Worm (Caenorhabditis elegans) whole organism, L1 larva: ENCODE measurements around the gene F22B5.5.

Source experiments
- F16B12.6 ChIP-seq: fragments of 150-350 bp; optimal IDR thresholded peaks from 2 replicates; lab custom pipeline; 2014; ENCODE audit warnings: missing biosample characterization, missing genetic modification characterization
- aly-2 ChIP-seq: fragments of 150-350 bp; optimal IDR thresholded peaks from 2 replicates; lab custom pipeline; 2014; ENCODE audit warnings: missing biosample characterization, missing genetic modification characterization
- blmp-1 ChIP-seq: fragments of 150-350 bp; optimal IDR thresholded peaks from 2 replicates; lab custom pipeline; 2014; ENCODE audit warnings: missing biosample characterization, missing genetic modification characterization
- ceh-63 ChIP-seq: fragments of 200-800 bp; sonication (Bioruptor generic); optimal IDR thresholded peaks from 2 replicates; lab custom pipeline; 2018; ENCODE audit warnings: mild to moderate bottlenecking, missing genetic modification characterization, missing compliant biosample characterization
- ceh-82 ChIP-seq, 3 experiments: fragments of 150-350 bp in 1 of 3; sonication (generic microtip) in 2 of 3; optimal IDR thresholded peaks; 2 replicates each; lab custom pipeline; 2014 to 2017; ENCODE audit warnings: missing biosample characterization in 3 of 3, missing genetic modification characterization in 3 of 3
- ceh-88 ChIP-seq: fragments of 200-800 bp; sonication (Bioruptor generic); IDR thresholded peaks from 2 replicates; pipeline ENCODE4 v1.3.6; 2022; ENCODE audit warnings: missing genetic modification characterization, missing compliant biosample characterization
- ceh-90 ChIP-seq: sonication (generic microtip); optimal IDR thresholded peaks from 2 replicates; lab custom pipeline; 2016; ENCODE audit warnings: missing genetic modification characterization, missing compliant biosample characterization
- ces-1 ChIP-seq: fragments of 150-350 bp; optimal IDR thresholded peaks from 2 replicates; lab custom pipeline; 2014; ENCODE audit warnings: missing biosample characterization, missing genetic modification reagents, missing genetic modification characterization
- dpl-1 ChIP-seq, 3 experiments: fragments of 150-350 bp in 2 of 3; sonication (generic microtip) in 1 of 3; optimal IDR thresholded peaks; 2 replicates each; lab custom pipeline; 2014 to 2017; ENCODE audit warnings: missing biosample characterization in 3 of 3, missing genetic modification characterization in 3 of 3, missing genetic modification reagents in 3 of 3
- dsc-1 ChIP-seq: sonication (generic microtip); optimal IDR thresholded peaks from 2 replicates; lab custom pipeline; 2016; ENCODE audit warnings: mild to moderate bottlenecking, missing genetic modification characterization, missing compliant biosample characterization
- efl-1 ChIP-seq, 4 experiments: fragments of 150-350 bp; optimal IDR thresholded peaks in 3 of 4; peaks in 1 of 4; 1 replicate in 1 of 4; 2 replicates in 3 of 4; lab custom pipeline; 2014; ENCODE audit warnings: missing biosample characterization in 2 of 4, missing genetic modification characterization in 2 of 4, missing genetic modification reagents in 2 of 4
- efl-3 ChIP-seq: fragments of 200-800 bp; sonication (Bioruptor generic); optimal IDR thresholded peaks from 2 replicates; lab custom pipeline; 2018; ENCODE audit warnings: mild to moderate bottlenecking, missing genetic modification characterization, missing compliant biosample characterization
- egl-13 ChIP-seq: sonication (generic microtip); optimal IDR thresholded peaks from 2 replicates; lab custom pipeline; 2016; ENCODE audit warnings: missing genotype, missing genetic modification reagents, missing genetic modification characterization, missing compliant biosample characterization
- egl-27 ChIP-seq, 2 experiments: fragments of 150-350 bp in 1 of 2; sonication (generic microtip); optimal IDR thresholded peaks; 3 replicates each; lab custom pipeline; 2017 to 2018; ENCODE audit warnings: missing biosample characterization in 2 of 2, missing genetic modification characterization in 2 of 2, missing genetic modification reagents in 2 of 2
- elt-2 ChIP-seq: sonication (generic microtip); optimal IDR thresholded peaks from 2 replicates; lab custom pipeline; 2016; ENCODE audit warnings: missing genetic modification characterization, mild to moderate bottlenecking, inconsistent platforms, missing compliant biosample characterization, missing genetic modification reagents
- ets-5 ChIP-seq: fragments of 200-800 bp; sonication (Bioruptor generic); IDR thresholded peaks from 2 replicates; pipeline ENCODE4 v1.3.6; 2022; ENCODE audit warnings: missing genetic modification characterization, missing compliant biosample characterization
- fkh-10 ChIP-seq: sonication (generic microtip); optimal IDR thresholded peaks from 2 replicates; lab custom pipeline; 2017; ENCODE audit warnings: missing biosample characterization, missing genetic modification reagents, missing genetic modification characterization
- fkh-4 ChIP-seq: sonication (generic microtip); optimal IDR thresholded peaks from 2 replicates; lab custom pipeline; 2016; ENCODE audit warnings: missing compliant biosample characterization, missing genetic modification characterization, borderline replicate concordance
- fkh-8 ChIP-seq: sonication (generic microtip); optimal IDR thresholded peaks from 2 replicates; lab custom pipeline; 2016; ENCODE audit warnings: mild to moderate bottlenecking, missing genetic modification characterization, missing compliant biosample characterization
- hlh-17 ChIP-seq: fragments of 200-800 bp; sonication (Bioruptor generic); optimal IDR thresholded peaks from 2 replicates; lab custom pipeline; 2018; ENCODE audit warnings: missing genetic modification characterization, mild to moderate bottlenecking, missing compliant biosample characterization, moderate library complexity, borderline replicate concordance
- hlh-4 ChIP-seq: sonication (generic microtip); optimal IDR thresholded peaks from 2 replicates; lab custom pipeline; 2016; ENCODE audit warnings: mild to moderate bottlenecking, missing genetic modification characterization, missing compliant biosample characterization
- hpl-2 ChIP-seq: fragments of 150-350 bp; optimal IDR thresholded peaks from 2 replicates; lab custom pipeline; 2014; ENCODE audit warnings: missing biosample characterization, missing genetic modification reagents, missing genetic modification characterization
- jun-1 ChIP-seq: fragments of 150-350 bp; optimal IDR thresholded peaks from 2 replicates; lab custom pipeline; 2014; ENCODE audit warnings: missing biosample characterization, missing genetic modification reagents, missing genetic modification characterization
- lin-14 ChIP-seq: fragments of 200-800 bp; sonication (Bioruptor generic); optimal IDR thresholded peaks from 2 replicates; lab custom pipeline; 2018; ENCODE audit warnings: mild to moderate bottlenecking, missing genetic modification characterization, moderate library complexity, missing compliant biosample characterization
- lin-35 ChIP-seq, 2 experiments: fragments of 150-350 bp; optimal IDR thresholded peaks; 2 replicates each; lab custom pipeline; 2014; ENCODE audit warnings: missing biosample characterization in 2 of 2, missing genetic modification characterization in 2 of 2, missing genetic modification reagents in 2 of 2
- lin-39 ChIP-seq: fragments of 150-350 bp; optimal IDR thresholded peaks from 2 replicates; lab custom pipeline; 2014; ENCODE audit warnings: missing biosample characterization, missing genetic modification reagents, missing genetic modification characterization
- lsy-2 ChIP-seq, 2 experiments: fragments of 150-350 bp; optimal IDR thresholded peaks; 2 replicates each; lab custom pipeline; 2014; ENCODE audit warnings: missing biosample characterization in 2 of 2, missing genetic modification characterization in 2 of 2
- mab-9 ChIP-seq: fragments of 200-800 bp; sonication (Bioruptor generic); IDR thresholded peaks from 2 replicates; pipeline ENCODE4 v1.3.6; 2022; ENCODE audit warnings: missing genetic modification reagents, missing genetic modification characterization, missing compliant biosample characterization
- mdl-1 ChIP-seq, 2 experiments: fragments of 150-350 bp; optimal IDR thresholded peaks; 2 replicates each; lab custom pipeline; 2014 to 2017; ENCODE audit warnings: missing biosample characterization in 2 of 2, missing genetic modification characterization in 2 of 2, inconsistent platforms in 1 of 2
- mef-2 ChIP-seq: fragments of 150-350 bp; optimal IDR thresholded peaks from 2 replicates; lab custom pipeline; 2014; ENCODE audit warnings: missing biosample characterization, missing genetic modification characterization
- nhr-28 ChIP-seq: fragments of 150-350 bp; optimal IDR thresholded peaks from 2 replicates; lab custom pipeline; 2014; ENCODE audit warnings: missing biosample characterization, missing genetic modification characterization
- nhr-47 ChIP-seq: sonication (generic microtip); optimal IDR thresholded peaks from 2 replicates; lab custom pipeline; 2016; ENCODE audit warnings: mild to moderate bottlenecking, missing genetic modification characterization, moderate library complexity, missing compliant biosample characterization
- nhr-71 ChIP-seq: sonication (generic microtip); optimal IDR thresholded peaks from 2 replicates; lab custom pipeline; 2016; ENCODE audit warnings: mild to moderate bottlenecking, missing genetic modification characterization, moderate library complexity, missing compliant biosample characterization
- nhr-85 ChIP-seq: sonication (generic microtip); peaks from one replicate; lab custom pipeline; 2016; ENCODE audit warnings: missing genetic modification characterization, inconsistent platforms, missing compliant biosample characterization
- skn-1 ChIP-seq: fragments of 150-350 bp; optimal IDR thresholded peaks from 2 replicates; lab custom pipeline; 2014; ENCODE audit warnings: missing biosample characterization, missing genetic modification characterization
- sptf-1 ChIP-seq: fragments of 150-350 bp; optimal IDR thresholded peaks from 2 replicates; lab custom pipeline; 2014; ENCODE audit warnings: missing biosample characterization, missing genetic modification characterization
- unc-86 ChIP-seq: sonication (generic microtip); optimal IDR thresholded peaks from 2 replicates; lab custom pipeline; 2016; ENCODE audit warnings: missing genetic modification characterization, missing compliant biosample characterization
- unc-98 ChIP-seq: fragments of 200-800 bp; sonication (Bioruptor generic); IDR thresholded peaks from 2 replicates; pipeline ENCODE4 v1.3.6; 2022; ENCODE audit warnings: missing genetic modification characterization, missing compliant biosample characterization
- xbp-1 ChIP-seq: sonication (generic microtip); optimal IDR thresholded peaks from 2 replicates; lab custom pipeline; 2016; ENCODE audit warnings: missing genetic modification characterization, missing compliant biosample characterization
- zip-4 ChIP-seq: fragments of 200-800 bp; sonication (Bioruptor generic); optimal IDR thresholded peaks from 2 replicates; lab custom pipeline; 2018; ENCODE audit warnings: mild to moderate bottlenecking, missing genetic modification characterization, moderate library complexity, missing compliant biosample characterization
- ztf-11 ChIP-seq, 2 experiments: sonication (generic microtip); optimal IDR thresholded peaks; 2 replicates each; lab custom pipeline; 2016 to 2017; ENCODE audit warnings: missing genetic modification characterization in 2 of 2, missing biosample characterization in 1 of 2, missing compliant biosample characterization in 1 of 2

The F22B5.5 gene

DNA sequence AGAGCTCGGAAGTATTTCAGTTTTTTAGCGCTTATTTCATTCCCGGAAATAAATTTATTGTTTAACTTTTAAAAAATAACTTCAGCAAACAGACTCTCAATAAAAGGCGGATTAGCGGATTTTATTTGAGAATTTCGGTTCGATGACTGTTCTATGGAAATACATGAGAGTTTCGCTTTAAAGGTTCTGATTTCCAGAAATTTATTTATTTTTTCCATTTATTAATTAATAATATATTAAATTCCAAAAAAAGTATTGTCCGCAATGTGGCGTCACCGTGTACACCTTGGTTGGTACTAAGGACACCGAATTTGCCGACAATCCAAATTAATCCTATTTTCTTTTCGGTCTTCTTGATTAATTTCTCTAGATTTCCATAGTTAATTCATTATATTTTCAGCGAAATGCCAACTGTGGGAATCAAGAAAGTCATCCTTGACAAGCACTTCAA lies 10.1 kb upstream of the F22B5.5 start, which contains the start of gene fars-3 (continued):
- TF ChIP-seq nhr-28: no peak
- peak; percentile 25 for TF ChIP-seq skn-1 (tag; lab: Kevin White, UChicago)
- peak in 1 of 3 experiments; percentile 52 for TF ChIP-seq dpl-1 (GFP tag; optimal IDR thresholded peaks at IDR 0.05; lab: Kevin White, UChicago)
- no peak for TF ChIP-seq mab-9
- TF ChIP-seq lin-39 (tag; lab: Kevin White, UChicago): no peak
- no peak for TF ChIP-seq sptf-1
- TF ChIP-seq lsy-2 (tag; optimal IDR thresholded peaks at IDR 0.05; lab: Kevin White, UChicago): peak; percentile 33 to 59
- no peak for TF ChIP-seq unc-86 (tag; lab: Kevin White, UChicago)
- TF ChIP-seq fkh-4 (tag; lab: Kevin White, UChicago): no peak
- no peak for TF ChIP-seq elt-2
- no peak for TF ChIP-seq hlh-17 (GFP tag; lab: Kevin White, UChicago)
- TF ChIP-seq xbp-1 (tag; lab: Kevin White, UChicago): peak; percentile 13
- TF ChIP-seq ets-5 (GFP tag; lab: Robert Waterston, UW): no peak
- TF ChIP-seq dsc-1 (tag; lab: Kevin White, UChicago): no peak
- no peak for TF ChIP-seq fkh-8 (tag; lab: Kevin White, UChicago)
- TF ChIP-seq F16B12.6 (tag; lab: Kevin White, UChicago): peak; percentile 78
- TF ChIP-seq ces-1 (GFP tag; lab: Kevin White, UChicago): no peak
- TF ChIP-seq fkh-10 (GFP tag; lab: Kevin White, UChicago): no peak
- TF ChIP-seq egl-27 (tag; optimal IDR thresholded peaks at IDR 0.05; lab: Kevin White, UChicago): no peak
- no peak for TF ChIP-seq egl-13 (tag; lab: Kevin White, UChicago)
- no peak for TF ChIP-seq lin-14 (GFP tag; lab: Kevin White, UChicago)
- no peak for TF ChIP-seq ceh-90 (tag; lab: Kevin White, UChicago)
- no peak for TF ChIP-seq mef-2
- TF ChIP-seq ceh-82 (tag; optimal IDR thresholded peaks at IDR 0.05; lab: Kevin White, UChicago): no peak
- peak; percentile 46 for TF ChIP-seq aly-2 (tag; lab: Kevin White, UChicago)
- TF ChIP-seq jun-1 (tag; lab: Kevin White, UChicago): no peak
- peak; percentile 38 for TF ChIP-seq nhr-85 (tag; lab: Kevin White, UChicago)
- no peak for TF ChIP-seq nhr-47
- TF ChIP-seq unc-98 (GFP tag; lab: Robert Waterston, UW): no peak
- TF ChIP-seq ceh-88: no peak
- TF ChIP-seq lin-35 (GFP tag; optimal IDR thresholded peaks at IDR 0.05; lab: Kevin White, UChicago): peak in 1 of 2 experiments; percentile 28
- no peak for TF ChIP-seq efl-3 (GFP tag; lab: Kevin White, UChicago)
- no peak for TF ChIP-seq ceh-63
- TF ChIP-seq, all 84 proteins: peak for 18

DNA sequence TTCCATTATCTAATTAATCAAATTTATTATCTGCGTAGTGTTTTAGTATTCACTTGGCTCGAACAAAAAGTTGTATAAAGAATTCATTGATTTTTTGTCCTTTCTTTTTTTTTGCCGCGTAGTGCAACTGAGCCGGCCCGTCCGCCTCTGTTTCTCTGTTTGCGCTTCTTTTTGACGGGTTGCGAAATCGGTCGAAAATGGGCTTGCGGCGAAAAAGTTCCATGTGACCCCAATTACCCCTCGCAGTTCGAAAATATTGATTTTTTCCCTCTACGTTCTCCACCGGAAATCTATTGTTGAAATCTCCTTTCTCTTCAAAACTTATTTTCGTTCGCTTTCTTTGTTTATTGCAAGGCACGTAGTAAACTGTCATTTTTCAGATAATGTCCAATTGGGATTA lies 3.0 kb upstream of the F22B5.5 start, which contains the start of gene zyg-9:
zyg-9 (plus strand) TSS at position 381 of the 400 bp plus-strand sequence.
- TF ChIP-seq ztf-11 (tag; optimal IDR thresholded peaks at IDR 0.05; lab: Kevin White, UChicago) (no peak), nhr-71 (peak; percentile 14), hpl-2 (GFP tag; lab: Kevin White, UChicago) (no peak), mdl-1 (tag; optimal IDR thresholded peaks at IDR 0.05; lab: Kevin White, UChicago) (peak in 1 of 2 experiments; percentile 25), efl-1 (optimal IDR thresholded peaks at IDR 0.05; lab: Kevin White, UChicago) (no peak), efl-1 (GFP tag; optimal IDR thresholded peaks at IDR 0.05 in 1 of 2; lab: Kevin White, UChicago) (peak; percentile 19 to 57), F16B12.6 (tag; lab: Kevin White, UChicago) (peak; percentile 48), skn-1 (tag; lab: Kevin White, UChicago) (peak; percentile 50), ceh-82 (tag; optimal IDR thresholded peaks at IDR 0.05; lab: Kevin White, UChicago) (peak in 1 of 3 experiments; percentile 32), lsy-2 (tag; optimal IDR thresholded peaks at IDR 0.05; lab: Kevin White, UChicago) (peak in 1 of 2 experiments; percentile 33), nhr-85 (tag; lab: Kevin White, UChicago) (peak; percentile 48), unc-86 (tag; lab: Kevin White, UChicago) (no peak), hlh-4 (tag; lab: Kevin White, UChicago) (no peak), blmp-1 (peak; percentile 1), lin-14 (GFP tag; lab: Kevin White, UChicago) (peak; percentile 55), egl-27 (tag; optimal IDR thresholded peaks at IDR 0.05; lab: Kevin White, UChicago) (no peak), nhr-47 (peak; percentile 2), zip-4 (GFP tag; lab: Kevin White, UChicago) (peak; percentile 70)
